Fruit fly (Drosophila melanogaster): Measurements from ENCODE around the gene CAH8.

CAH8 gene

dm6 chr3R:22368077-22368776 lies 21.3 kb downstream of the CAH8 start (continued):
- TF ChIP-seq D (optimal IDR thresholded peaks at IDR 0.05) (no peak), D (GFP tag; optimal IDR thresholded peaks at IDR 0.05) (no peak), CG17359 (tag; optimal IDR thresholded peaks at IDR 0.05) (no peak), mirr (GFP tag; optimal IDR thresholded peaks at IDR 0.05) (no peak), CG6254 (GFP tag; optimal IDR thresholded peaks at IDR 0.05) (no peak), chm (GFP tag; IDR thresholded peaks at IDR 0.05) (no peak), Dad (GFP tag; optimal IDR thresholded peaks at IDR 0.05) (no peak), bbx (GFP tag; IDR thresholded peaks at IDR 0.05; ENCODE audit: partially characterized antibody) (peak; percentile 59; the same call in 1 of the 2 replicates), CG12219 (GFP tag; optimal IDR thresholded peaks at IDR 0.05) (no peak), CG4360 (GFP tag; IDR thresholded peaks at IDR 0.05) (0 out of 2 replicates have a peak, but pooled peaks have one; percentile 9), Ssrp (tag; optimal IDR thresholded peaks at IDR 0.05) (no peak), CG5180 (GFP tag; optimal IDR thresholded peaks at IDR 0.05) (no peak), CG3407 (GFP tag; optimal IDR thresholded peaks at IDR 0.05) (no peak), Drgx (GFP tag; IDR thresholded peaks at IDR 0.05) (no peak; the same call in 1 of the 2 replicates), CG7556 (GFP tag; optimal IDR thresholded peaks at IDR 0.05) (no peak), inv (GFP tag; IDR thresholded peaks at IDR 0.05; ENCODE audit: partially characterized antibody) (no peak), dmrt99B (tag; optimal IDR thresholded peaks at IDR 0.05) (no peak), cg (GFP tag; optimal IDR thresholded peaks at IDR 0.05) (peak; percentile 11), ewg (GFP tag; optimal IDR thresholded peaks at IDR 0.05) (peak; percentile 92), sob (GFP tag; IDR thresholded peaks at IDR 0.05) (0 out of 2 replicates have a peak, but pooled peaks have one; percentile 27), so (GFP tag; IDR thresholded peaks at IDR 0.05) (peak; percentile 32; the same call in 1 of the 3 replicates), exex (tag; optimal IDR thresholded peaks at IDR 0.05) (peak; percentile 39), ftz-f1 (GFP tag; optimal IDR thresholded peaks at IDR 0.05) (peak; percentile 99), pnt (GFP tag; optimal IDR thresholded peaks at IDR 0.05) (no peak), Doc3 (GFP tag; IDR thresholded peaks at IDR 0.05; ENCODE audit: partially characterized antibody) (peak; percentile 40; the same call in 1 of the 3 replicates), CG3726 (GFP tag; IDR thresholded peaks at IDR 0.05) (no peak), Bgb (GFP tag; IDR thresholded peaks at IDR 0.05; ENCODE audit: partially characterized antibody) (peak; percentile 66), CG12071 (GFP tag; optimal IDR thresholded peaks at IDR 0.05) (peak; percentile 8), CG9797 (GFP tag; optimal IDR thresholded peaks at IDR 0.05) (no peak), NFAT (GFP tag; IDR thresholded peaks at IDR 0.05) (peak; percentile 24; the same call in 1 of the 2 replicates), CG10321 (GFP tag; IDR thresholded peaks at IDR 0.05) (peak; percentile 93), stwl (tag; optimal IDR thresholded peaks at IDR 0.05) (no peak), ERR (GFP tag; optimal IDR thresholded peaks at IDR 0.05) (peak; percentile 93), nerfin-1 (tag; optimal IDR thresholded peaks at IDR 0.05) (peak; percentile 60), lmd (GFP tag; IDR thresholded peaks at IDR 0.05) (no peak), unc-4 (GFP tag; IDR thresholded peaks at IDR 0.05; ENCODE audit: partially characterized antibody) (peak; percentile 62), lola (GFP tag; optimal IDR thresholded peaks at IDR 0.05) (peak in 1 of 3 experiments; percentile 27), mld (GFP tag; IDR thresholded peaks at IDR 0.05; ENCODE audit: partially characterized antibody) (0 out of 3 replicates have a peak, but pooled peaks have one; percentile 11), abd-A (tag; optimal IDR thresholded peaks at IDR 0.05) (peak; percentile 38), Atf6 (GFP tag; IDR thresholded peaks at IDR 0.05) (no peak), amos (GFP tag; IDR thresholded peaks at IDR 0.05; ENCODE audit: partially characterized antibody) (peak; percentile 38; the same call in 1 of the 2 replicates), her (GFP tag; optimal IDR thresholded peaks at IDR 0.05) (peak; percentile 17), tna (GFP tag; IDR thresholded peaks at IDR 0.05; ENCODE audit: partially characterized antibody) (peak; percentile 65; the same call in 1 of the 2 replicates), hb (GFP tag; IDR thresholded peaks at IDR 0.05; ENCODE audit: partially characterized antibody) (peak; percentile 66; the same call in 1 of the 3 replicates), CG13123 (GFP tag; optimal IDR thresholded peaks at IDR 0.05) (no peak), crp (GFP tag; optimal IDR thresholded peaks at IDR 0.05) (peak in 1 of 2 experiments; percentile 73)

All from whole organism, embryonic.